Fruit fly (Drosophila melanogaster): ENCODE results near the gene Roc1a.

The Roc1a gene

dm6 chrX:629239-629821, 17.8 kb upstream of the Roc1a start, which contains the start of the genes RpL36 and Mybbp1A (continued):
- TF ChIP-seq CG14667 (GFP tag; IDR thresholded peaks at IDR 0.05) (no peak), yki (optimal IDR thresholded peaks at IDR 0.05) (no peak), kni (GFP tag; optimal IDR thresholded peaks at IDR 0.05) (peak; percentile 79), cg (GFP tag; optimal IDR thresholded peaks at IDR 0.05) (peak; percentile 62), CG10543 (GFP tag; optimal IDR thresholded peaks at IDR 0.05) (peak; percentile 89), onecut (GFP tag; IDR thresholded peaks at IDR 0.05) (peak; percentile 67), Neu2 (GFP tag; optimal IDR thresholded peaks at IDR 0.05; ENCODE audit: borderline replicate concordance) (peak; percentile 93), nmo (GFP tag; optimal IDR thresholded peaks at IDR 0.05) (peak; percentile 75), hth (optimal IDR thresholded peaks at IDR 0.05) (no peak), pros (GFP tag; optimal IDR thresholded peaks at IDR 0.05) (peak; percentile 21), lov (optimal IDR thresholded peaks at IDR 0.05) (no peak), lov (GFP tag; IDR thresholded peaks at IDR 0.05) (peak; percentile 77; the same call in 1 of the 3 replicates), crp (GFP tag; optimal IDR thresholded peaks at IDR 0.05) (peak in 1 of 2 experiments; percentile 56), slou (GFP tag; optimal IDR thresholded peaks at IDR 0.05) (peak; percentile 66), sug (tag; optimal IDR thresholded peaks at IDR 0.05) (peak; percentile 60), Side (GFP tag; optimal IDR thresholded peaks at IDR 0.05) (peak; percentile 86), CG17912 (GFP tag; optimal IDR thresholded peaks at IDR 0.05) (peak; percentile 67), zen (tag; optimal IDR thresholded peaks at IDR 0.05) (peak; percentile 29), bsh (GFP tag; optimal IDR thresholded peaks at IDR 0.05) (peak; percentile 57 to 58), ase (GFP tag; IDR thresholded peaks at IDR 0.05) (peak; percentile 56; the same call in 2 of the 3 replicates), CG3065 (GFP tag; optimal IDR thresholded peaks at IDR 0.05) (peak; percentile 43), wor (GFP tag; IDR thresholded peaks at IDR 0.05) (no peak), Hr51 (GFP tag; optimal IDR thresholded peaks at IDR 0.05) (peak; percentile 57 to 67), Adf1 (GFP tag; IDR thresholded peaks at IDR 0.05) (peak; percentile 33), CG30020 (tag; optimal IDR thresholded peaks at IDR 0.05) (peak; percentile 38), ken (GFP tag; IDR thresholded peaks at IDR 0.05) (peak; percentile 83), sens (GFP tag) (peak; percentile 93), CG5180 (GFP tag; optimal IDR thresholded peaks at IDR 0.05) (no peak), sens-2 (GFP tag; IDR thresholded peaks at IDR 0.05) (0 out of 2 replicates have a peak, but pooled peaks have one; percentile 52), CG17568 (GFP tag; optimal IDR thresholded peaks at IDR 0.05) (no peak), Ssrp (tag; optimal IDR thresholded peaks at IDR 0.05) (peak; percentile 5), fd102C (GFP tag; optimal IDR thresholded peaks at IDR 0.05) (peak; percentile 28), scrt (GFP tag; optimal IDR thresholded peaks at IDR 0.05) (peak; percentile 62), H15 (GFP tag; IDR thresholded peaks at IDR 0.05) (peak; percentile 64; the same call in 2 of the 3 replicates), dysf (GFP tag; IDR thresholded peaks at IDR 0.05) (peak; percentile 55; the same call in 2 of the 3 replicates), CG8924 (tag; optimal IDR thresholded peaks at IDR 0.05) (peak; percentile 39), Rfx (GFP tag; IDR thresholded peaks at IDR 0.05) (peak; percentile 85), Bgb (GFP tag; IDR thresholded peaks at IDR 0.05; ENCODE audit: partially characterized antibody) (peak; percentile 87), seq (GFP tag; IDR thresholded peaks at IDR 0.05) (no peak), HmgZ (tag; optimal IDR thresholded peaks at IDR 0.05) (peak; percentile 74), CG31224 (GFP tag; IDR thresholded peaks at IDR 0.05) (peak; percentile 39; the same call in 1 of the 2 replicates), CG2712 (tag; optimal IDR thresholded peaks at IDR 0.05) (peak; percentile 44), ewg (GFP tag; optimal IDR thresholded peaks at IDR 0.05) (peak; percentile 84), vfl (GFP tag; optimal IDR thresholded peaks at IDR 0.05) (peak; percentile 77), ci (GFP tag; IDR thresholded peaks at IDR 0.05) (peak; percentile 87), peb (GFP tag; IDR thresholded peaks at IDR 0.05) (no peak), org-1 (GFP tag; optimal IDR thresholded peaks at IDR 0.05) (peak; percentile 72), CG10565 (GFP tag; optimal IDR thresholded peaks at IDR 0.05) (no peak), pum (GFP tag; optimal IDR thresholded peaks at IDR 0.05) (peak; percentile 34), btn (GFP tag; optimal IDR thresholded peaks at IDR 0.05) (peak; percentile 42)
